Worm (Caenorhabditis elegans) whole organism, L4 larva: Measurements from ENCODE around the gene rpac-40.

Experiments
- ZK337.2 ChIP-seq: fragments of 200-800 bp; sonication (Bioruptor generic); IDR thresholded peaks from 2 replicates; pipeline ENCODE4 v1.3.6; 2022; ENCODE audit warnings: missing genetic modification reagents, missing genetic modification characterization, missing compliant biosample characterization
- ZK546.5 ChIP-seq, 2 experiments: sonication (generic microtip); optimal IDR thresholded peaks; 2 replicates each; lab custom pipeline; 2017; ENCODE audit warnings: missing biosample characterization in 2 of 2, missing genetic modification characterization in 2 of 2
- ama-1 ChIP-seq: fragments of 150-350 bp; optimal IDR thresholded peaks from 2 replicates; lab custom pipeline; 2014; ENCODE audit warnings: inconsistent platforms, mixed read lengths
- ceh-44 ChIP-seq: fragments of 200-800 bp; sonication (Bioruptor generic); IDR thresholded peaks from 2 replicates; pipeline ENCODE4 v1.3.6; 2022; ENCODE audit warnings: missing genetic modification reagents, missing genetic modification characterization, missing compliant biosample characterization
- lin-38 ChIP-seq: fragments of 200-800 bp; sonication (Bioruptor generic); IDR thresholded peaks from 2 replicates; pipeline ENCODE4 v1.3.6; 2022; ENCODE audit warnings: missing genetic modification reagents, missing genetic modification characterization, missing compliant biosample characterization
- pqm-1 ChIP-seq: sonication (generic microtip); optimal IDR thresholded peaks from 2 replicates; lab custom pipeline; 2017; ENCODE audit warnings: missing biosample characterization, missing genetic modification characterization
- unc-62 ChIP-seq, 3 experiments: fragments of 150-350 bp in 1 of 3; sonication (generic microtip); optimal IDR thresholded peaks in 2 of 3; peaks in 1 of 3; 1 replicate in 1 of 3; 2 replicates in 2 of 3; lab custom pipeline; 2014 to 2017; ENCODE audit warnings: missing biosample characterization in 3 of 3, missing genetic modification characterization in 3 of 3, missing genetic modification reagents in 3 of 3, missing genotype in 1 of 3

DNA sequence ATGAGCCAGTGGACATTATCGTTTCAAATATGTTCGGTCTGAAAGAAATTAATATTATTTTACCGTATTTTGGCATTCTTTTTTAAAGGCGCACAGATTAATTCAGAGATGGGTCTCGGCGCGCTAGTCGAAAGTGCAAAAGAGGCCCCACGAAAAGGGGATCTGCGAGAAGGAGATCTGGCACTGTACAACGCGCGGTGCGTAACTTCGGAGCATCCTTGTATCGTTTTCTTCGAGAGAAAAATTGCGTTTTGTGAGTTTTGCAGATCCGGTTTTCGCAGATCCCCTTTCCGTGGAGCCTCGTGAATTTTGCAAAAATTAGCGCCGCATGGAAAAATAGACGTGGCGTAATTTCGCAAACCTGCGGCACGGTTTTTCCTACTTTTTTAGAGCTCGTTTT, 17.6 kb upstream of the rpac-40 start:
- TF ChIP-seq unc-62 (GFP tag; optimal IDR thresholded peaks at IDR 0.05 in 1 of 2; lab: Kevin White, UChicago), result no peak
- no peak for TF ChIP-seq unc-62 (tag; optimal IDR thresholded peaks at IDR 0.05; lab: Kevin White, UChicago)
- no peak for TF ChIP-seq ama-1 (lab: Kevin White, UChicago)
- TF ChIP-seq pqm-1 (tag; lab: Kevin White, UChicago), result no peak
- no peak for TF ChIP-seq ceh-44 (GFP tag; lab: Robert Waterston, UW)
- no peak for TF ChIP-seq ZK337.2 (GFP tag; lab: Robert Waterston, UW)
- TF ChIP-seq ZK546.5 (tag; optimal IDR thresholded peaks at IDR 0.05; lab: Kevin White, UChicago), result no peak
- TF ChIP-seq lin-38 (GFP tag; lab: Robert Waterston, UW), result no peak
